Fruit fly (Drosophila melanogaster): ENCODE measurements around the gene Prx4.

DNA sequence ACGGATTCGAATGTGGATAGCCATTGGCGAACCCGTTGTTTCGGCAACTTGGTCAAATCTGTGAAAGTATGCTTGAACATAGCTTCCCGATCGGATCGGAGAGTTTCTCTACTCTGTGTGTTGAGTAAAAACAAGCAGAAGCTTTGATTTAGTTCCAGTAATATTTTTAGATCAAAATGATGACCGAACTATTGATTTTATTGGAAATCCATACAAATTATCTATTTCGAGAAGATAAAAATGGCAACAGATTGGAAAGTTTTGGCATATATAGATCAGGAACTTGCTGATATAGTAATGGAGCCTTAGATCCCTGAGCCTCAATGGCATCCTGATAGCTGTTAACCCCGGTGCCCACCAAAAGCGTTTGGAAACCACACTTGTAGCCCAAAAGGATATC is 26.2 kb upstream of the Prx4 start, which contains the start of gene CG32488:
- TF ChIP-seq CG9705 (GFP tag; optimal IDR thresholded peaks at IDR 0.05): no peak
- TF ChIP-seq br (GFP tag; optimal IDR thresholded peaks at IDR 0.05): no peak
- TF ChIP-seq Rel (GFP tag; optimal IDR thresholded peaks at IDR 0.05): no peak
- no peak for TF ChIP-seq Rel (tag; optimal IDR thresholded peaks at IDR 0.05)
- no peak for TF ChIP-seq jim (GFP tag; optimal IDR thresholded peaks at IDR 0.05)
- TF ChIP-seq tai (GFP tag; optimal IDR thresholded peaks at IDR 0.05): no peak
- no peak for TF ChIP-seq Myc (optimal IDR thresholded peaks at IDR 0.05)
- no peak for TF ChIP-seq Sp1 (GFP tag; optimal IDR thresholded peaks at IDR 0.05)
- no peak for TF ChIP-seq Vsx2 (GFP tag; optimal IDR thresholded peaks at IDR 0.05; ENCODE audit: partially characterized antibody)
- TF ChIP-seq h (GFP tag; optimal IDR thresholded peaks at IDR 0.05): no peak
